Worm (Caenorhabditis elegans): ENCODE data around the gene F53A2.11.

ce11 chrIII:13272227-13272626 lies 50.3 kb downstream of the F53A2.11 start:
- TF ChIP-seq hlh-8 (tag; optimal IDR thresholded peaks at IDR 0.05) (no peak), pha-4 (tag; optimal IDR thresholded peaks at IDR 0.05) (no peak), ceh-14 (tag; optimal IDR thresholded peaks at IDR 0.05) (no peak), fkh-10 (GFP tag; optimal IDR thresholded peaks at IDR 0.05) (no peak), ceh-22 (tag; optimal IDR thresholded peaks at IDR 0.05) (no peak), sox-2 (GFP tag; IDR thresholded peaks at IDR 0.05) (no peak), elt-2 (tag; optimal IDR thresholded peaks at IDR 0.05) (no peak), hlh-30 (tag; optimal IDR thresholded peaks at IDR 0.05; ENCODE audit: insufficient read depth) (no peak), odd-2 (tag; optimal IDR thresholded peaks at IDR 0.05) (no peak), sox-4 (tag; optimal IDR thresholded peaks at IDR 0.05) (no peak), npax-4 (tag; optimal IDR thresholded peaks at IDR 0.05) (no peak), pat-9 (tag; optimal IDR thresholded peaks at IDR 0.05) (no peak), hlh-13 (GFP tag; optimal IDR thresholded peaks at IDR 0.05) (no peak)
